Worm (Caenorhabditis elegans) whole organism, young adult: ENCODE measurements around the gene K02C4.3.

Experiments
- B0261.1 ChIP-seq: sonication (generic microtip); optimal IDR thresholded peaks from 2 replicates; lab custom pipeline; 2016; ENCODE audit warnings: mild to moderate bottlenecking, missing genetic modification characterization, moderate library complexity, missing compliant biosample characterization
- C06A6.2 ChIP-seq: fragments of 200-800 bp; sonication (Bioruptor generic); conservative IDR thresholded peaks from 2 replicates; pipeline ENCODE4 v1.3.6; 2022; ENCODE audit warnings: missing genetic modification characterization, missing compliant biosample characterization
- F33H1.4 ChIP-seq: fragments of 200-800 bp; sonication (Bioruptor generic); IDR thresholded peaks from 2 replicates; pipeline ENCODE4 v1.3.6; 2022; ENCODE audit warnings: missing genetic modification reagents, missing genetic modification characterization, missing compliant biosample characterization
- F49E8.2 ChIP-seq: sonication (generic microtip); optimal IDR thresholded peaks from 3 replicates; lab custom pipeline; 2017; ENCODE audit warnings: missing genetic modification characterization, mild to moderate bottlenecking, missing compliant biosample characterization, antibody characterized with exemption, moderate library complexity; ENCODE audit not compliant: insufficient read depth
- F52B5.7 ChIP-seq: sonication (generic microtip); optimal IDR thresholded peaks from 2 replicates; lab custom pipeline; 2016; ENCODE audit warnings: mild to moderate bottlenecking, missing genetic modification characterization, missing compliant biosample characterization
- F57A8.1 ChIP-seq: fragments of 200-800 bp; sonication (Bioruptor generic); optimal IDR thresholded peaks from 2 replicates; lab custom pipeline; 2018; ENCODE audit warnings: mild to moderate bottlenecking, missing genetic modification characterization, moderate library complexity, missing compliant biosample characterization
- F57C9.4 ChIP-seq: sonication (generic microtip); optimal IDR thresholded peaks from 2 replicates; lab custom pipeline; 2017; ENCODE audit warnings: mild to moderate bottlenecking, missing genetic modification characterization, missing compliant biosample characterization
- T07F8.4 ChIP-seq: sonication (generic microtip); optimal IDR thresholded peaks from 2 replicates; lab custom pipeline; 2016; ENCODE audit warnings: mild to moderate bottlenecking, missing genetic modification characterization, moderate library complexity, missing compliant biosample characterization
- Y53G8AR.9 ChIP-seq: fragments of 200-800 bp; sonication (Bioruptor generic); conservative IDR thresholded peaks from 2 replicates; pipeline ENCODE4 v1.3.6; 2022; ENCODE audit warnings: missing genetic modification reagents, missing genetic modification characterization, missing compliant biosample characterization
- Y56A3A.18 ChIP-seq: fragments of 200-800 bp; sonication (Bioruptor generic); IDR thresholded peaks from 2 replicates; pipeline ENCODE4 v1.3.6; 2022; ENCODE audit warnings: missing genetic modification reagents, missing genetic modification characterization, missing compliant biosample characterization
- ZK185.1 ChIP-seq: sonication (generic microtip); optimal IDR thresholded peaks from 2 replicates; lab custom pipeline; 2016; ENCODE audit warnings: mild to moderate bottlenecking, missing genetic modification characterization, missing compliant biosample characterization; ENCODE audit not compliant: poor library complexity, severe bottlenecking
- ama-1 ChIP-seq, 3 experiments: fragments of 150-350 bp in 1 of 3; sonication (generic microtip) in 2 of 3; optimal IDR thresholded peaks; 2 replicates each; lab custom pipeline; 2014 to 2018; ENCODE audit warnings: missing biosample characterization in 2 of 3, missing genetic modification characterization in 2 of 3, missing genetic modification reagents in 2 of 3
- atf-7 ChIP-seq: sonication (generic microtip); optimal IDR thresholded peaks from 2 replicates; lab custom pipeline; 2017; ENCODE audit warnings: mild to moderate bottlenecking, missing genetic modification characterization, missing compliant biosample characterization
- athp-1 ChIP-seq: sonication (generic microtip); optimal IDR thresholded peaks from 2 replicates; lab custom pipeline; 2017; ENCODE audit warnings: mild to moderate bottlenecking, missing genetic modification characterization, missing compliant biosample characterization
- ceh-100 ChIP-seq: fragments of 200-800 bp; sonication (Bioruptor generic); IDR thresholded peaks from 2 replicates; pipeline ENCODE4 v1.3.6; 2022; ENCODE audit warnings: missing genetic modification reagents, missing genetic modification characterization, missing compliant biosample characterization
- ceh-79 ChIP-seq: sonication (generic microtip); optimal IDR thresholded peaks from 2 replicates; lab custom pipeline; 2017; ENCODE audit warnings: mild to moderate bottlenecking, missing genetic modification characterization, missing compliant biosample characterization
- ceh-91 ChIP-seq: fragments of 200-800 bp; sonication (Bioruptor generic); IDR thresholded peaks from 2 replicates; pipeline ENCODE4 v1.3.6; 2022; ENCODE audit warnings: missing genetic modification reagents, missing genetic modification characterization, missing compliant biosample characterization
- efl-1 ChIP-seq: fragments of 150-350 bp; optimal IDR thresholded peaks from 2 replicates; lab custom pipeline; 2014; ENCODE audit warnings: missing biosample characterization, missing genetic modification reagents, missing genetic modification characterization
- ekl-4 ChIP-seq: fragments of 200-800 bp; sonication (Bioruptor generic); IDR thresholded peaks from 2 replicates; pipeline ENCODE4 v1.3.6; 2022; ENCODE audit warnings: missing genetic modification reagents, missing genetic modification characterization, missing compliant biosample characterization
- ets-4 ChIP-seq: fragments of 200-800 bp; sonication (Bioruptor generic); optimal IDR thresholded peaks from 2 replicates; lab custom pipeline; 2018; ENCODE audit warnings: mild to moderate bottlenecking, missing genetic modification characterization, missing compliant biosample characterization
- hrde-1 ChIP-seq: sonication (generic microtip); optimal IDR thresholded peaks from 2 replicates; lab custom pipeline; 2016; ENCODE audit warnings: missing genetic modification characterization, mild to moderate bottlenecking, missing compliant biosample characterization, moderate library complexity, missing genotype, missing genetic modification reagents, borderline replicate concordance
- hsf-1 ChIP-seq: fragments of 200-800 bp; sonication (Bioruptor generic); IDR thresholded peaks from 2 replicates; pipeline ENCODE4 v1.3.6; 2022; ENCODE audit warnings: missing genetic modification reagents, missing genetic modification characterization, missing compliant biosample characterization
- lag-1 ChIP-seq: fragments of 200-800 bp; sonication (Bioruptor generic); IDR thresholded peaks from 2 replicates; pipeline ENCODE4 v1.3.6; 2022; ENCODE audit warnings: missing genetic modification reagents, missing genetic modification characterization, missing compliant biosample characterization
- let-607 ChIP-seq, 2 experiments: fragments of 200-800 bp in 1 of 2; sonication (Bioruptor generic) in 1 of 2; sonication (generic microtip) in 1 of 2; optimal IDR thresholded peaks; 2 replicates each; lab custom pipeline; 2016 to 2018; ENCODE audit warnings: mild to moderate bottlenecking in 2 of 2, missing compliant biosample characterization in 2 of 2, missing genetic modification characterization in 2 of 2, moderate library complexity in 2 of 2, missing genotype in 1 of 2
- lin-35 ChIP-seq, 3 experiments: fragments of 150-350 bp in 2 of 3; sonication (generic microtip) in 1 of 3; optimal IDR thresholded peaks; 2 replicates each; lab custom pipeline; 2014 to 2018; ENCODE audit warnings: missing biosample characterization in 3 of 3, missing genetic modification characterization in 3 of 3, missing genetic modification reagents in 3 of 3
- lin-54 ChIP-seq: fragments of 200-800 bp; sonication (Bioruptor generic); optimal IDR thresholded peaks from 2 replicates; lab custom pipeline; 2018; ENCODE audit warnings: mild to moderate bottlenecking, missing genetic modification characterization, missing compliant biosample characterization
- lir-1 ChIP-seq: fragments of 200-800 bp; sonication (Bioruptor generic); conservative IDR thresholded peaks from 2 replicates; pipeline ENCODE4 v1.3.6; 2022; ENCODE audit warnings: missing genetic modification reagents, missing genetic modification characterization, missing compliant biosample characterization
- lsl-1 ChIP-seq: fragments of 200-800 bp; sonication (Bioruptor generic); optimal IDR thresholded peaks from 2 replicates; lab custom pipeline; 2018; ENCODE audit warnings: mild to moderate bottlenecking, missing genetic modification characterization, moderate library complexity, missing compliant biosample characterization
- madf-10 ChIP-seq: sonication (generic microtip); optimal IDR thresholded peaks from 2 replicates; lab custom pipeline; 2016; ENCODE audit warnings: mild to moderate bottlenecking, missing genetic modification characterization, missing compliant biosample characterization
- mel-28 ChIP-seq: sonication (generic microtip); optimal IDR thresholded peaks from 2 replicates; lab custom pipeline; 2016; ENCODE audit warnings: borderline replicate concordance, mild to moderate bottlenecking, missing genetic modification characterization, missing compliant biosample characterization
- nfya-2 ChIP-seq: fragments of 200-800 bp; sonication (Bioruptor generic); IDR thresholded peaks from 2 replicates; pipeline ENCODE4 v1.3.6; 2022; ENCODE audit warnings: missing genetic modification reagents, missing genetic modification characterization, missing compliant biosample characterization
- nhr-120 ChIP-seq: fragments of 200-800 bp; sonication (Bioruptor generic); IDR thresholded peaks from 2 replicates; pipeline ENCODE4 v1.3.6; 2022; ENCODE audit warnings: missing genetic modification characterization, missing compliant biosample characterization
- pbrm-1 ChIP-seq: fragments of 200-800 bp; sonication (Bioruptor generic); IDR thresholded peaks from 2 replicates; pipeline ENCODE4 v1.3.6; 2022; ENCODE audit warnings: missing genetic modification reagents, missing genetic modification characterization, missing compliant biosample characterization
- pha-4 ChIP-seq: fragments of 150-350 bp; sonication (generic microtip); optimal IDR thresholded peaks from 2 replicates; lab custom pipeline; 2014; ENCODE audit warnings: missing biosample characterization, missing genetic modification reagents, missing genetic modification characterization
- rcor-1 ChIP-seq: fragments of 200-800 bp; sonication (Bioruptor generic); IDR thresholded peaks from 2 replicates; pipeline ENCODE4 v1.3.6; 2022; ENCODE audit warnings: missing genetic modification reagents, missing genetic modification characterization, missing compliant biosample characterization
- rec-8 ChIP-seq, 2 experiments: sonication (generic microtip); optimal IDR thresholded peaks; 2 replicates each; lab custom pipeline; 2016; ENCODE audit warnings: mild to moderate bottlenecking in 2 of 2, missing genetic modification characterization in 2 of 2, missing genetic modification reagents in 2 of 2, missing genotype in 2 of 2, missing biosample characterization in 1 of 2, missing compliant biosample characterization in 1 of 2, moderate library complexity in 1 of 2
- sea-2 ChIP-seq: fragments of 200-800 bp; sonication (Bioruptor generic); IDR thresholded peaks from 2 replicates; pipeline ENCODE4 v1.3.6; 2022; ENCODE audit warnings: missing genetic modification characterization, missing compliant biosample characterization
- snpc-3.4 ChIP-seq: sonication (generic microtip); optimal IDR thresholded peaks from 2 replicates; lab custom pipeline; 2017; ENCODE audit warnings: missing genetic modification characterization, mild to moderate bottlenecking, missing compliant biosample characterization, antibody characterized with exemption, moderate library complexity, missing genotype, missing genetic modification reagents
- somi-1 ChIP-seq: fragments of 200-800 bp; sonication (Bioruptor generic); optimal IDR thresholded peaks from 2 replicates; lab custom pipeline; 2018; ENCODE audit warnings: mild to moderate bottlenecking, missing genetic modification characterization, missing compliant biosample characterization
- unc-130 ChIP-seq: sonication (generic microtip); optimal IDR thresholded peaks from 2 replicates; lab custom pipeline; 2016; ENCODE audit warnings: missing genetic modification reagents, missing genetic modification characterization, missing compliant biosample characterization
- xnd-1 ChIP-seq: sonication (generic microtip); optimal IDR thresholded peaks from 2 replicates; lab custom pipeline; 2016; ENCODE audit warnings: missing genotype, missing genetic modification reagents, missing genetic modification characterization, missing compliant biosample characterization
- zfh-2 ChIP-seq: fragments of 200-800 bp; sonication (Bioruptor generic); conservative IDR thresholded peaks from 2 replicates; pipeline ENCODE4 v1.3.6; 2022; ENCODE audit warnings: missing genetic modification reagents, missing genetic modification characterization, missing compliant biosample characterization
- ztf-28 ChIP-seq: fragments of 200-800 bp; sonication (Bioruptor generic); IDR thresholded peaks from 2 replicates; pipeline ENCODE4 v1.3.6; 2022; ENCODE audit warnings: missing genetic modification reagents, missing genetic modification characterization, missing compliant biosample characterization

Gene K02C4.3

DNA sequence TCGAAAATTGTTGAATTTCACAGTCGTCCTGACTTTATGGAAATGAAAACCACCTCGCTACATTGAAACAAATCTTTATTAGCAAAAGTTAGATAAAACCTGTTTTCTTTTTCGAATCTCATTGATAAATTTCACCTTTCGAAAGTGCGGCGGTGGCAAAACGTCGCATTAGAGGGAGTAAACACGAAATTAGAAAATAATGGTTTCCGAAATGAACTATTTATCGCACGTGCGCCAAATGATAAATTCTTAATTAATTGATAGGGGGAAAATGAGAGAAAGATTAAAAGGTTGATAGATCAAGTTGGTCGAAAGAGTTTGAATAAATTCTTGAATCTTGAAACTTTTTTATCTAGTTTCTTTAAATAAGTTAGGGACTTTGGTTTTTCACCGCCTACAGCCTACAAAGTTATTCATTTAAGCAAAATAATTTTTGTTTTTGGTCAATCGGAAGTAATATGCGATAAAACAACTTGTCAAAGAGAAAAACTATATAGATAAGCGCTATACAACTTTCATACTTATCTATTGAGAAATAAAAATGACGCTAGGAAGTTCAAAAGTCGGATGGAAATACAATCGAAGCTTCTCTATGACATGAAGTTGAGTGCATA lies 15.5 kb downstream of the K02C4.3 start:
- TF ChIP-seq rec-8 (tag; optimal IDR thresholded peaks at IDR 0.05; lab: Kevin White, UChicago) (no peak), zfh-2 (GFP tag; lab: Robert Waterston, UW) (no peak), xnd-1 (no peak), somi-1 (no peak), lir-1 (GFP tag; lab: Robert Waterston, UW) (no peak), lsl-1 (GFP tag; lab: Kevin White, UChicago) (no peak)

DNA sequence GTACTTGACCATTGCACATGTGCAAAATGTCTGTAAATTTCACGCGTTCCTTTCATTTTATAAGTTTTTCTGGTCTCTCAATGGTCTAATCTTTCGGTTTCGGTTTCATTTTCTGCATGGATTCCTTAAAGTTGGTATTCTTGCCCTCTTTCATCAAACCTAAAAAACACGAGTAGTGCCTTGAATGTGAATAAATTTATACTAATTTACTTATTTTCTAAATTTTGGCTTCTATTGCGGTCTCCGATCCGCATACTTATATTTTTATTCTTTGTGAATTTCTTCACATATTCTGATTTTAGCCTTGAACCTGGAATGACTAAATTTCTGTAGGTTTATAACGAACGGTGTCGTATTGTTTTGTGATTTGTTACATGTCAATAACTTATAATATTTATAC lies 20.7 kb downstream of the K02C4.3 start, which contains the start of gene pdha-1:
Gene pdha-1, plus strand, starts transcription at position 301 of the 400 bp plus-strand sequence.
- TF ChIP-seq lsl-1 (GFP tag; lab: Kevin White, UChicago), result peak; percentile 10
- peak; percentile 44; the same call in 1 of the 2 replicates for TF ChIP-seq Y56A3A.18
- TF ChIP-seq hsf-1 (GFP tag; lab: Robert Waterston, UW), result peak; percentile 62
- no peak for TF ChIP-seq ets-4
- TF ChIP-seq lag-1 (GFP tag; lab: Robert Waterston, UW), result no peak
- TF ChIP-seq F57A8.1 (GFP tag; lab: Kevin White, UChicago), result no peak
- TF ChIP-seq hrde-1, result peak; percentile 32
- TF ChIP-seq lin-54 (GFP tag; lab: Kevin White, UChicago), result no peak
- no peak for TF ChIP-seq madf-10 (tag; lab: Kevin White, UChicago)
- no peak for TF ChIP-seq ama-1 (optimal IDR thresholded peaks at IDR 0.05; lab: Kevin White, UChicago)
- no peak for TF ChIP-seq ama-1 (GFP tag; optimal IDR thresholded peaks at IDR 0.05; lab: Kevin White, UChicago)
- no peak for TF ChIP-seq nfya-2 (GFP tag; lab: Robert Waterston, UW)
- TF ChIP-seq Y53G8AR.9 (GFP tag; lab: Robert Waterston, UW), result no peak
- no peak for TF ChIP-seq ceh-79 (tag; lab: Kevin White, UChicago)
- TF ChIP-seq snpc-3.4 (tag; lab: Kevin White, UChicago), result no peak
- TF ChIP-seq pbrm-1 (GFP tag; lab: Robert Waterston, UW), result no peak
- TF ChIP-seq B0261.1 (tag; lab: Kevin White, UChicago), result no peak
- peak in 1 of 2 experiments; percentile 12 for TF ChIP-seq let-607 (tag; optimal IDR thresholded peaks at IDR 0.05; lab: Kevin White, UChicago)
- TF ChIP-seq lir-1 (GFP tag; lab: Robert Waterston, UW), result no peak
- TF ChIP-seq T07F8.4 (tag; lab: Kevin White, UChicago), result no peak
- TF ChIP-seq efl-1 (GFP tag; lab: Kevin White, UChicago), result no peak
- no peak for TF ChIP-seq F33H1.4 (GFP tag; lab: Robert Waterston, UW)
- no peak for TF ChIP-seq F57C9.4 (tag; lab: Kevin White, UChicago)
- TF ChIP-seq zfh-2 (GFP tag; lab: Robert Waterston, UW), result no peak
- TF ChIP-seq mel-28 (tag; lab: Kevin White, UChicago), result no peak
- no peak for TF ChIP-seq lin-35 (GFP tag; optimal IDR thresholded peaks at IDR 0.05; lab: Kevin White, UChicago)
- no peak for TF ChIP-seq ztf-28 (GFP tag; lab: Robert Waterston, UW)
- no peak for TF ChIP-seq nhr-120
- TF ChIP-seq ceh-91 (GFP tag; lab: Robert Waterston, UW), result no peak
- no peak for TF ChIP-seq pha-4
- no peak for TF ChIP-seq sea-2 (GFP tag; lab: Robert Waterston, UW)
- no peak for TF ChIP-seq C06A6.2 (GFP tag; lab: Robert Waterston, UW)
- TF ChIP-seq rcor-1 (GFP tag; lab: Robert Waterston, UW), result no peak
- TF ChIP-seq athp-1 (tag; lab: Kevin White, UChicago), result no peak
- TF ChIP-seq atf-7 (tag; lab: Kevin White, UChicago), result no peak
- no peak for TF ChIP-seq F49E8.2
- no peak for TF ChIP-seq ekl-4
- TF ChIP-seq unc-130 (GFP tag; lab: Kevin White, UChicago), result no peak
- TF ChIP-seq F52B5.7 (tag; lab: Kevin White, UChicago), result no peak
- no peak for TF ChIP-seq ceh-100 (GFP tag; lab: Robert Waterston, UW)
- no peak for TF ChIP-seq ZK185.1
